Fruit fly (Drosophila melanogaster) Kc167 (cell line): ENCODE measurements around the gene mRpS24.

ENCODE experiments used
- Myc ChIP-seq: fragments of >200 bp; optimal IDR thresholded peaks from 2 replicates; lab custom pipeline; 2017; ENCODE audit warnings: missing external identifiers
- Sin3A ChIP-seq: fragments of >200 bp; optimal IDR thresholded peaks from 2 replicates; lab custom pipeline; 2018; ENCODE audit warnings: missing external identifiers
- h ChIP-seq: fragments of >200 bp; optimal IDR thresholded peaks from 3 replicates; lab custom pipeline; 2018; ENCODE audit warnings: missing external identifiers
- psq ChIP-seq: fragments of >200 bp; optimal IDR thresholded peaks from 2 replicates; lab custom pipeline; 2017; ENCODE audit warnings: missing external identifiers
- ttk ChIP-seq: sonication (Bioruptor generic); optimal IDR thresholded peaks from 2 replicates; lab custom pipeline; 2017; ENCODE audit warnings: missing external identifiers

DNA sequence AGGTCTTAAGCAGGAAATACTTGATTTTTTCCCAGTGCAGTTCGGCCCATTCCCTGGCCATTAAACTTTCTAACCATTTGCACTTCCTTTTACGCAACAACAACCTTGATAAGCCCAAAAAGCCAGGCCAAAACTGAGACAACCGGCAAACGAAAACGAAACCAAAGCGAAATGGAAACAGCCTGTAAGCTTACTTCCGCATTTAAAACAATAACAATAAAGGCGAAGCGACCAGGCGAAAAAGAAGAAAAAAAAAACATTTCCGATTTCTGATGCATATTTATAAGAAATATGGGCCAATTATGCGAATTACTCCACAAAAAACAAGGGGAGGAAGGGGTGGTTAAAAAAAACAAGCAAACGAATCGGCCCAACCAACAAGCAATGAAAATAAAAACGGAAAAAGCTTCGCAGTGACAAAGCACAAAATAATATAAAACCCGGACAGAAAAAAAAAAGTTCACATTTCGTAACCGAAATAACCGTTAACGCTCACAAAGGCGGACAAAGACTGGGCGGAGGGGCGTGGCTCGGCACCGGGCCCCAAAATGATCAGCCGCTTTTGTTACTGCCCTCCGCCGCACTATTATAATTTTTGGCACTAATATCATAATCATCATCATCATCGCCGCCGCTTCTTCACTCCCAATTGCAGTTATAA lies 42.0 kb upstream of the mRpS24 start:
- TF ChIP-seq Sin3A (lab: Kevin White, UChicago) = no peak
- TF ChIP-seq h = no peak
- TF ChIP-seq psq = no peak
- no peak for TF ChIP-seq ttk (lab: Kevin White, UChicago)
- TF ChIP-seq Myc = no peak
